Fruit fly (Drosophila melanogaster) whole organism, prepupa: ENCODE measurements around the gene CG5126.
A peak's percentile ranks its signal among the peaks of the same experiment; 100 is the strongest.

Source experiments
- Blimp-1 ChIP-seq: fragments of 200-800 bp; sonication (Bioruptor generic); optimal IDR thresholded peaks from 3 replicates; lab custom pipeline; 2017; ENCODE audit warnings: missing biosample characterization, missing genetic modification characterization, mild to moderate bottlenecking, moderate library complexity, missing genetic modification reagents
- CG10669 ChIP-seq: fragments of 200-800 bp; sonication (Bioruptor generic); optimal IDR thresholded peaks from 3 replicates; lab custom pipeline; 2018; ENCODE audit warnings: missing biosample characterization, mild to moderate bottlenecking, missing genetic modification characterization, moderate library complexity
- CG11294 ChIP-seq: fragments of 200-800 bp; sonication (Bioruptor generic); IDR thresholded peaks from 2 replicates; pipeline ENCODE4 v1.3.6; 2022; ENCODE audit warnings: missing biosample characterization, missing genetic modification characterization
- CG11762 ChIP-seq: fragments of 200-800 bp; sonication (Bioruptor generic); optimal IDR thresholded peaks from 3 replicates; lab custom pipeline; 2016; ENCODE audit warnings: missing biosample characterization, missing genetic modification characterization; ENCODE audit not compliant: insufficient read depth
- CG1621 ChIP-seq: fragments of 200-800 bp; sonication (Bioruptor generic); optimal IDR thresholded peaks from 3 replicates; lab custom pipeline; 2018; ENCODE audit warnings: missing biosample characterization, mild to moderate bottlenecking, missing genetic modification characterization
- CG16779 ChIP-seq: fragments of 200-800 bp; sonication (Bioruptor generic); optimal IDR thresholded peaks from 3 replicates; lab custom pipeline; 2017; ENCODE audit warnings: missing biosample characterization, mild to moderate bottlenecking, missing genetic modification characterization
- CG3032 ChIP-seq: fragments of 200-800 bp; optimal IDR thresholded peaks from 2 replicates; lab custom pipeline; 2019; ENCODE audit warnings: missing biosample characterization, mild to moderate bottlenecking, missing genetic modification characterization, moderate library complexity
- CG31627 ChIP-seq: fragments of 200-800 bp; sonication (Bioruptor generic); optimal IDR thresholded peaks from 3 replicates; lab custom pipeline; 2016; ENCODE audit warnings: missing biosample characterization, missing genetic modification characterization
- CG4318 ChIP-seq: fragments of 200-800 bp; sonication (Bioruptor generic); optimal IDR thresholded peaks from 3 replicates; lab custom pipeline; 2017; ENCODE audit warnings: missing biosample characterization, mild to moderate bottlenecking, missing genetic modification characterization
- CG6163 ChIP-seq: fragments of 200-800 bp; sonication (Bioruptor generic); IDR thresholded peaks from 3 replicates; pipeline ENCODE4 v1.3.6; 2022; ENCODE audit warnings: missing biosample characterization, missing genetic modification characterization
- CG6276 ChIP-seq: fragments of 200-800 bp; sonication (Bioruptor generic); optimal IDR thresholded peaks from 2 replicates; lab custom pipeline; 2017; ENCODE audit warnings: missing biosample characterization, mild to moderate bottlenecking, missing genetic modification characterization
- CG8119 ChIP-seq: fragments of 200-800 bp; sonication (Bioruptor generic); IDR thresholded peaks from 3 replicates; pipeline ENCODE4 v1.3.6; 2022; ENCODE audit warnings: missing biosample characterization, missing genetic modification characterization
- CG8319 ChIP-seq: fragments of 200-800 bp; sonication (Bioruptor generic); optimal IDR thresholded peaks from 3 replicates; lab custom pipeline; 2016; ENCODE audit warnings: missing biosample characterization, missing genetic modification characterization
- CG8632 ChIP-seq: fragments of 200-800 bp; sonication (Bioruptor generic); optimal IDR thresholded peaks from 3 replicates; lab custom pipeline; 2016; ENCODE audit warnings: missing biosample characterization, missing genetic modification characterization
- Eip75B ChIP-seq: fragments of 200-800 bp; sonication (Bioruptor generic); optimal IDR thresholded peaks from 3 replicates; lab custom pipeline; 2016; ENCODE audit warnings: missing biosample characterization, missing genetic modification characterization
- Eip78C ChIP-seq: fragments of 200-800 bp; sonication (Bioruptor generic); peaks from one replicate; lab custom pipeline; 2016; ENCODE audit warnings: missing biosample characterization, missing genetic modification characterization
- Eip93F ChIP-seq: fragments of 200-800 bp; sonication (Bioruptor generic); optimal IDR thresholded peaks from 2 replicates; lab custom pipeline; 2016; ENCODE audit warnings: missing biosample characterization, mild to moderate bottlenecking, missing genetic modification characterization
- Ets21C ChIP-seq: fragments of 200-800 bp; sonication (Bioruptor generic); optimal IDR thresholded peaks from 3 replicates; lab custom pipeline; 2016; ENCODE audit warnings: missing biosample characterization, missing genetic modification characterization
- Gug ChIP-seq: fragments of 200-800 bp; sonication (Bioruptor generic); IDR thresholded peaks from 2 replicates; pipeline ENCODE4 v1.3.6; 2022; ENCODE audit warnings: missing biosample characterization, missing genetic modification characterization
- Hr38 ChIP-seq: sonication (Bioruptor generic); optimal IDR thresholded peaks from 2 replicates; lab custom pipeline; 2016; ENCODE audit warnings: missing biosample characterization, missing genetic modification characterization
- Hr39 ChIP-seq: fragments of 200-800 bp; sonication (Bioruptor generic); optimal IDR thresholded peaks from 2 replicates; lab custom pipeline; 2016; ENCODE audit warnings: missing biosample characterization, missing genetic modification characterization
- Hr4 ChIP-seq: fragments of 200-800 bp; sonication (Bioruptor generic); optimal IDR thresholded peaks from 3 replicates; lab custom pipeline; 2016; ENCODE audit warnings: missing biosample characterization, missing genetic modification characterization
- Lpt ChIP-seq: fragments of 200-800 bp; sonication (Bioruptor generic); optimal IDR thresholded peaks from 3 replicates; lab custom pipeline; 2016; ENCODE audit warnings: missing biosample characterization, missing genetic modification characterization
- Met ChIP-seq: fragments of 200-800 bp; sonication (Bioruptor generic); optimal IDR thresholded peaks from 3 replicates; lab custom pipeline; 2016; ENCODE audit warnings: missing biosample characterization, missing genetic modification characterization
- OdsH ChIP-seq: fragments of 200-800 bp; sonication (Bioruptor generic); optimal IDR thresholded peaks from 3 replicates; lab custom pipeline; 2016; ENCODE audit warnings: missing biosample characterization, missing genetic modification characterization
- Smox ChIP-seq: fragments of 200-800 bp; sonication (Bioruptor generic); optimal IDR thresholded peaks from 3 replicates; lab custom pipeline; 2016; ENCODE audit warnings: missing biosample characterization, missing genetic modification characterization
- Sox102F ChIP-seq: fragments of 200-800 bp; sonication (Bioruptor generic); optimal IDR thresholded peaks from 2 replicates; lab custom pipeline; 2016; ENCODE audit warnings: missing biosample characterization, mild to moderate bottlenecking, missing genetic modification characterization
- Sox14 ChIP-seq: fragments of 200-800 bp; sonication (Bioruptor generic); optimal IDR thresholded peaks from 3 replicates; lab custom pipeline; 2016; ENCODE audit warnings: missing biosample characterization, missing genetic modification characterization
- achi ChIP-seq: fragments of 200-800 bp; sonication (Bioruptor generic); optimal IDR thresholded peaks from 3 replicates; lab custom pipeline; 2016; ENCODE audit warnings: missing biosample characterization, missing genetic modification characterization
- acj6 ChIP-seq: fragments of 200-800 bp; sonication (Bioruptor generic); optimal IDR thresholded peaks from 3 replicates; lab custom pipeline; 2016; ENCODE audit warnings: missing biosample characterization, missing genetic modification characterization
- cyc ChIP-seq: fragments of 200-800 bp; sonication (Bioruptor generic); optimal IDR thresholded peaks from 3 replicates; lab custom pipeline; 2016; ENCODE audit warnings: missing biosample characterization, missing genetic modification characterization
- dac ChIP-seq: fragments of 200-800 bp; sonication (Bioruptor generic); optimal IDR thresholded peaks from 2 replicates; lab custom pipeline; 2017; ENCODE audit warnings: missing biosample characterization, mild to moderate bottlenecking, missing genetic modification characterization
- dsx ChIP-seq: fragments of 200-800 bp; optimal IDR thresholded peaks from 3 replicates; lab custom pipeline; 2019; ENCODE audit warnings: missing biosample characterization, mild to moderate bottlenecking, missing genetic modification characterization, moderate library complexity; ENCODE audit not compliant: poor library complexity, severe bottlenecking
- fd59A ChIP-seq: fragments of 200-800 bp; sonication (Bioruptor generic); optimal IDR thresholded peaks from 2 replicates; lab custom pipeline; 2017; ENCODE audit warnings: missing biosample characterization, mild to moderate bottlenecking, missing genetic modification characterization, missing genetic modification reagents
- fd85E ChIP-seq: fragments of 200-800 bp; sonication (Bioruptor generic); optimal IDR thresholded peaks from 3 replicates; lab custom pipeline; 2016; ENCODE audit warnings: missing biosample characterization, missing genetic modification characterization
- lz ChIP-seq: fragments of 200-800 bp; sonication (Bioruptor generic); optimal IDR thresholded peaks from 3 replicates; lab custom pipeline; 2016; ENCODE audit warnings: missing biosample characterization, missing genetic modification characterization
- pdm3 ChIP-seq: fragments of 200-800 bp; sonication (Bioruptor generic); optimal IDR thresholded peaks from 3 replicates; lab custom pipeline; 2016; ENCODE audit warnings: missing biosample characterization, missing genetic modification characterization
- spab ChIP-seq: fragments of 200-800 bp; sonication (Bioruptor generic); optimal IDR thresholded peaks from 2 replicates; lab custom pipeline; 2017; ENCODE audit warnings: missing biosample characterization, mild to moderate bottlenecking, missing genetic modification characterization, missing genetic modification reagents
- ss ChIP-seq, 2 experiments: fragments of 200-800 bp; sonication (Bioruptor generic); optimal IDR thresholded peaks; 2 replicates in 1 of 2; 3 replicates in 1 of 2; lab custom pipeline; 2017 to 2018; ENCODE audit warnings: mild to moderate bottlenecking in 2 of 2, missing biosample characterization in 2 of 2, missing genetic modification characterization in 2 of 2, moderate library complexity in 1 of 2
- svp ChIP-seq: fragments of 200-800 bp; sonication (Bioruptor generic); peaks from one replicate; lab custom pipeline; 2016; ENCODE audit warnings: missing biosample characterization, missing genetic modification characterization
- vri ChIP-seq: fragments of 200-800 bp; sonication (Bioruptor generic); optimal IDR thresholded peaks from 3 replicates; lab custom pipeline; 2016; ENCODE audit warnings: missing biosample characterization, mild to moderate bottlenecking, missing genetic modification characterization

CG5126 gene

DNA sequence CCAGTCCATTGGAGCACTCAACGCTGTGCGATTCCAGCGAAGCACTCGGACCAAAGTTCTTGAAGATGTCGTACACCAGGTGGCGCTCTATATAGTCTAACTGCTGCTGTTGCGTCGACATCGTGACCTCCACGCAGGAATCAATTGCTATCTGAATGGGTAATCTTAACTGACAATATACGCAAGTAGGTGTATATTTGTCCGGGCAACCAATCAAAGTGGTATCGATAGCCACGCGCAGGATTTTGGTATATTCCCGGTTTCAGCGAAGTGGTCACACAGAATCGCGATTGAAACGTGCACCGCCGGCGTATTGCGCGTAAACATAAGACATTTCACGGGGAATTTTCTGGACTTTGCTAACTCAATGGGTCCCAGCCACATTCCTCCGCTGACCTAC is at the start of gene CG5126, which contains the start of gene Tgt:
Gene CG5126, minus strand, starts transcription at position 222 of the 400 bp plus-strand sequence.
Gene Tgt, plus strand, starts transcription at position 267 of the 400 bp plus-strand sequence.
- TF ChIP-seq Lpt (GFP tag; lab: Kevin White, UChicago) (no peak), CG1621 (tag; lab: Kevin White, UChicago) (peak; percentile 94)
- TF ChIP-seq, all 60 proteins: peak for 1

DNA sequence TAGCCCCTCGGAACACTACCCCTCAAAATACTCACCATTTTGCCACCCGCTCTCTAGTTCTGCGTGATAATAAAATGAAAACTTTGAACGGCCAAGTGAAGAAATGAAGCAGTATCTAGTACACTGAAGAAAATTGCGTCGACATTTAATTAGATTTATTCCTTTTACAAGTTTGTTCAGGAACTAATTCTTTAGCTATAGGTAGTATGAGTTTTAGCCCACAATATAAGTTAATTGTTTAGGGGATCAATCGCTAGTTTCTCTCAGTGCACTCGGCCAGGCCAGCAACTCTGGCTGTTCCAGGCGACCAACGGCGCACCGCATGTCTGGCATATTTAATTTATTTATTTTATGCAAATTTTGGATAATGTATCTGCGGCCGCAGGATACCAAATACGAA is 46.9 kb upstream of the CG5126 start:
- TF ChIP-seq svp (GFP tag; lab: Kevin White, UChicago) (peak; percentile 52), CG10669 (no peak), Eip78C (GFP tag; lab: Kevin White, UChicago) (peak; percentile 45)
- TF ChIP-seq, all 60 proteins: peak for 2

DNA sequence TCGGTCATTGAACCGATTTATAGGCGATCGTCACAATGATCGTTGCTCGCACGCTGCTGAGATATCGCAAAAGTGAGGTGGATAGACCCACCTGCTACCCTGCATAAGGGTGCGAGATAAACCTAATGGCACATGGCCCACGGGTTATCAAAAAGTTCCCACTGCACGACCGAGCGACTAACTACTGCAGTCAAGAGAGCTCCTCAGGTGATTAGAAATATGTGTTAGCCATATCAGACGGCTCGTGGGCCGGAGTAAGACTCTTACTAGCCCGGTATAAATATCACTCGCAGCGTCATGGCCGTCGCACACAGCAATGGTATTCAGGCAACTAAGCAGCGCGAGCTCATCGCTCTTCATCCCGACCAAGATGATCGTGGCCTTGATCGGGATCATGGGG is 35.2 kb upstream of the CG5126 start, which contains the start of gene CG42329:
Gene CG42329, plus strand, starts transcription at position 301 of the 400 bp plus-strand sequence.
- TF ChIP-seq OdsH (GFP tag; lab: Kevin White, UChicago): no peak

DNA sequence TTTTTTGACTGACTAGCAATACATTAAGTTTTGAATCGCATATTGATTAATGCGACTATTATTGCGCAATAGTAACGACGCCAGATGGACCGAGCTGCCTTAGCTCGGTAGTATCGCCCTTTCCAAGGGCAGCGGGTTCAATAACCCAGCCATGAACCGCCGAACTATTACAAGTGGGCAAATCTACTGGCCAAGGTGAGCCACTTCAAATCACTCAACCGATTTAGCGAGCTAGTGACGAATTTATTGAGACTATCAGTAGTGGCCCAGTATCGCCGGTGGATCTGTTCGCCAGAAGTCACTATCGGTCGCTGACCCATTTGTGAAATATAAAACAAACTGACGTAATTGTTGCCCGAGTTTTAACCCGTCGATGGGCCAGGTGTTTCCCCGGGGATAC is 34.7 kb upstream of the CG5126 start:
- no peak for TF ChIP-seq Sox102F (GFP tag; lab: Kevin White, UChicago)
- TF ChIP-seq spab (GFP tag; lab: Kevin White, UChicago): no peak
- no peak for TF ChIP-seq lz (GFP tag; lab: Kevin White, UChicago)
- TF ChIP-seq Lpt (GFP tag; lab: Kevin White, UChicago): no peak
- TF ChIP-seq CG4318 (GFP tag; lab: Kevin White, UChicago): no peak
- no peak for TF ChIP-seq Eip93F (GFP tag; lab: Kevin White, UChicago)
- no peak for TF ChIP-seq pdm3
- no peak for TF ChIP-seq fd85E (GFP tag; lab: Kevin White, UChicago)
- no peak for TF ChIP-seq Hr4
- TF ChIP-seq CG3032: no peak
- no peak for TF ChIP-seq CG10669
- TF ChIP-seq CG1621 (tag; lab: Kevin White, UChicago): no peak
- no peak for TF ChIP-seq CG6163 (GFP tag; lab: Robert Waterston, UW)
- TF ChIP-seq Blimp-1 (GFP tag; lab: Kevin White, UChicago): no peak
- TF ChIP-seq Eip75B (GFP tag; lab: Kevin White, UChicago): no peak
- no peak for TF ChIP-seq Hr38 (GFP tag; lab: Kevin White, UChicago)
- TF ChIP-seq fd59A (GFP tag; lab: Kevin White, UChicago): no peak

DNA sequence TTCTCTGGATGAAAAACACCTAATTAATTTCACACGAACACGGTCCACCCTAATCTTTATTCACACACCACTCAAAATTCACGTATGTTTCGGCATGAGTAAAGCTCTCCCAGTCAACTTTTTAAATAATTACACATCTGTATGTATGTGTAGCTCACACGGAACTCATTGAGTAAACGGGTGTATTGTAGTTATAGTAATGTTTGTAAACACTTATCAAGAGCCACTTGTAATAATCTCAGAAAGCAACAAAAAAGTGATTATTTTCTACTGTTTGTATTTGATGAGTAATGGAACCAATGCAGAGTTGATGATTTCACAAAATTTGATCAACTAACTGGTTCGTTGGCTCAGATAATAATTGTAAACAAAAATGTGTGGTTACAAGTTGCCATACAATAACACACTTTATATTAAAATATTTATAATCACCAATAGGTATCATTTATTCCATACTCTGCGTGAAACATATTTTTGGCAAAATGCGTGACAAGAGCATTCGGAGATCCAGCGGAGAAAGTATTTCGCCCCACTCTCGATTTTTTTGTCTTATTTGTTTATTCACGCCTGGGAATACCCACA is 34.2 kb upstream of the CG5126 start:
- TF ChIP-seq CG4318 (GFP tag; lab: Kevin White, UChicago): no peak
- no peak for TF ChIP-seq Smox (GFP tag; lab: Kevin White, UChicago)
- no peak for TF ChIP-seq dac (GFP tag; lab: Kevin White, UChicago)
- no peak for TF ChIP-seq CG16779 (tag; lab: Kevin White, UChicago)
- no peak for TF ChIP-seq Hr4
- no peak for TF ChIP-seq cyc (GFP tag; lab: Kevin White, UChicago)
- no peak for TF ChIP-seq Eip93F (GFP tag; lab: Kevin White, UChicago)
- TF ChIP-seq fd59A (GFP tag; lab: Kevin White, UChicago): no peak
- no peak for TF ChIP-seq CG8632 (GFP tag; lab: Kevin White, UChicago)
- no peak for TF ChIP-seq Ets21C (GFP tag; lab: Kevin White, UChicago)
- TF ChIP-seq Hr38 (GFP tag; lab: Kevin White, UChicago): no peak
- TF ChIP-seq ss (GFP tag; optimal IDR thresholded peaks at IDR 0.05; lab: Kevin White, UChicago): no peak
- TF ChIP-seq CG6276 (GFP tag; lab: Kevin White, UChicago): no peak
- no peak for TF ChIP-seq lz (GFP tag; lab: Kevin White, UChicago)
- TF ChIP-seq CG10669: no peak
- TF ChIP-seq vri: no peak
- TF ChIP-seq CG11762 (GFP tag; lab: Kevin White, UChicago): no peak
- no peak for TF ChIP-seq Gug
- peak; percentile 40 for TF ChIP-seq OdsH (GFP tag; lab: Kevin White, UChicago)
- no peak for TF ChIP-seq CG11294
- TF ChIP-seq fd85E (GFP tag; lab: Kevin White, UChicago): no peak
- TF ChIP-seq Met (GFP tag; lab: Kevin White, UChicago): peak; percentile 50
- TF ChIP-seq CG31627 (GFP tag; lab: Kevin White, UChicago): peak; percentile 20
- TF ChIP-seq Hr39 (GFP tag; lab: Kevin White, UChicago): no peak
- no peak for TF ChIP-seq Sox14 (GFP tag; lab: Kevin White, UChicago)
- no peak for TF ChIP-seq CG8119 (GFP tag; lab: Robert Waterston, UW)
- TF ChIP-seq achi (GFP tag; lab: Kevin White, UChicago): no peak
- TF ChIP-seq CG1621 (tag; lab: Kevin White, UChicago): no peak
- no peak for TF ChIP-seq CG8319 (GFP tag; lab: Kevin White, UChicago)
- no peak for TF ChIP-seq Sox102F (GFP tag; lab: Kevin White, UChicago)
- TF ChIP-seq CG6163 (GFP tag; lab: Robert Waterston, UW): no peak
- no peak for TF ChIP-seq acj6 (GFP tag; lab: Kevin White, UChicago)
- no peak for TF ChIP-seq dsx (GFP tag; lab: Kevin White, UChicago)
